Fruit fly (Drosophila melanogaster) whole organism, embryonic: Measurements from ENCODE around the gene tbc.

ENCODE experiments used
- ATbp ChIP-seq: fragments of 200-800 bp; sonication (Bioruptor generic); optimal IDR thresholded peaks from 2 replicates; lab custom pipeline; 2017; ENCODE audit warnings: missing biosample characterization, mild to moderate bottlenecking, missing genetic modification characterization, missing genetic modification reagents
- Antp ChIP-seq: fragments of 200-800 bp; sonication (Bioruptor generic); optimal IDR thresholded peaks from 3 replicates; lab custom pipeline; 2016; ENCODE audit warnings: missing biosample characterization, missing genetic modification characterization
- BEAF-32 ChIP-seq: fragments of 200-800 bp; sonication (Bioruptor generic); optimal IDR thresholded peaks from 3 replicates; lab custom pipeline; 2017; ENCODE audit warnings: missing biosample characterization, missing genetic modification characterization, mild to moderate bottlenecking, moderate library complexity, missing genetic modification reagents
- Blimp-1 ChIP-seq: fragments of 200-800 bp; sonication (Bioruptor generic); optimal IDR thresholded peaks from 3 replicates; lab custom pipeline; 2018; ENCODE audit warnings: missing biosample characterization, missing genetic modification characterization, mild to moderate bottlenecking, moderate library complexity, missing genetic modification reagents
- Bteb2 ChIP-seq: fragments of 200-800 bp; sonication (Bioruptor generic); optimal IDR thresholded peaks from 2 replicates; lab custom pipeline; 2016; ENCODE audit warnings: missing biosample characterization, missing genetic modification characterization
- CG10462 ChIP-seq: fragments of 200-800 bp; sonication (Bioruptor generic); optimal IDR thresholded peaks from 2 replicates; lab custom pipeline; 2016; ENCODE audit warnings: missing biosample characterization, missing genetic modification characterization
- CG10543 ChIP-seq: fragments of 200-800 bp; sonication (Bioruptor generic); optimal IDR thresholded peaks from 3 replicates; lab custom pipeline; 2017; ENCODE audit warnings: missing biosample characterization, mild to moderate bottlenecking, missing genetic modification characterization, moderate library complexity
- CG11723 ChIP-seq: fragments of 200-800 bp; sonication (Bioruptor generic); optimal IDR thresholded peaks from 2 replicates; lab custom pipeline; 2017; ENCODE audit warnings: missing biosample characterization, mild to moderate bottlenecking, missing genetic modification characterization
- CG12071 ChIP-seq: fragments of 200-800 bp; sonication (Bioruptor generic); optimal IDR thresholded peaks from 3 replicates; lab custom pipeline; 2018; ENCODE audit warnings: missing biosample characterization, mild to moderate bottlenecking, missing genetic modification characterization
- CG1233 ChIP-seq: fragments of 200-800 bp; sonication (Bioruptor generic); optimal IDR thresholded peaks from 4 replicates; lab custom pipeline; 2018; ENCODE audit warnings: missing biosample characterization, mild to moderate bottlenecking, missing genetic modification characterization
- CG13123 ChIP-seq: fragments of 200-800 bp; sonication (Bioruptor generic); optimal IDR thresholded peaks from 2 replicates; lab custom pipeline; 2016; ENCODE audit warnings: missing biosample characterization, missing genetic modification characterization
- CG15479 ChIP-seq: fragments of 200-800 bp; sonication (Bioruptor generic); optimal IDR thresholded peaks from 3 replicates; lab custom pipeline; 2019; ENCODE audit warnings: missing biosample characterization, mild to moderate bottlenecking, missing genetic modification characterization, moderate library complexity
- CG15601 ChIP-seq: fragments of 200-800 bp; sonication (Bioruptor generic); optimal IDR thresholded peaks from 3 replicates; lab custom pipeline; 2019; ENCODE audit warnings: missing biosample characterization, mild to moderate bottlenecking, missing genetic modification characterization, moderate library complexity
- CG1792 ChIP-seq: fragments of 200-800 bp; sonication (Bioruptor generic); optimal IDR thresholded peaks from 2 replicates; lab custom pipeline; 2016; ENCODE audit warnings: missing biosample characterization, missing genetic modification characterization
- CG3065 ChIP-seq: fragments of 200-800 bp; sonication (Bioruptor generic); optimal IDR thresholded peaks from 2 replicates; lab custom pipeline; 2016; ENCODE audit warnings: missing biosample characterization, missing genetic modification characterization
- CG33557 ChIP-seq: fragments of 200-800 bp; sonication (Bioruptor generic); optimal IDR thresholded peaks from 2 replicates; lab custom pipeline; 2019; ENCODE audit warnings: missing biosample characterization, mild to moderate bottlenecking, missing genetic modification characterization, moderate library complexity
- CG3838 ChIP-seq: fragments of 200-800 bp; sonication (Bioruptor generic); optimal IDR thresholded peaks from 3 replicates; lab custom pipeline; 2016; ENCODE audit warnings: missing biosample characterization, missing genetic modification characterization
- CG4282 ChIP-seq: fragments of 200-800 bp; sonication (Bioruptor generic); optimal IDR thresholded peaks from 2 replicates; lab custom pipeline; 2016; ENCODE audit warnings: missing biosample characterization, missing genetic modification characterization
- CG4360 ChIP-seq: fragments of 200-800 bp; sonication (Bioruptor generic); IDR thresholded peaks from 2 replicates; pipeline ENCODE4 v1.3.6; 2022; ENCODE audit warnings: missing biosample characterization, missing genetic modification characterization
- CG8290 ChIP-seq, 3 experiments: fragments of 200-800 bp; sonication (Bioruptor generic); optimal IDR thresholded peaks; 2 replicates each; lab custom pipeline; 2016 to 2019; ENCODE audit warnings: missing biosample characterization in 3 of 3, missing genetic modification characterization in 3 of 3, mild to moderate bottlenecking in 2 of 3, moderate library complexity in 1 of 3
- CG8765 ChIP-seq: fragments of 200-800 bp; sonication (Bioruptor generic); IDR thresholded peaks from 2 replicates; pipeline ENCODE4 v1.3.6; 2022; ENCODE audit warnings: missing biosample characterization, missing genetic modification characterization
- CG9215 ChIP-seq: fragments of 200-800 bp; sonication (Bioruptor generic); IDR thresholded peaks from 2 replicates; pipeline ENCODE4 v1.3.6; 2022; ENCODE audit warnings: missing biosample characterization, missing genetic modification characterization
- CG9932 ChIP-seq: fragments of 200-800 bp; sonication (Bioruptor generic); IDR thresholded peaks from 2 replicates; pipeline ENCODE4 v1.3.6; 2022; ENCODE audit warnings: missing biosample characterization, missing genetic modification characterization
- CoRest ChIP-seq: fragments of 200-800 bp; sonication (Bioruptor generic); optimal IDR thresholded peaks from 3 replicates; lab custom pipeline; 2018; ENCODE audit warnings: missing biosample characterization, mild to moderate bottlenecking, missing genetic modification characterization, moderate library complexity
- HLH3B ChIP-seq: fragments of 200-800 bp; sonication (Bioruptor generic); IDR thresholded peaks from 2 replicates; pipeline ENCODE4 v1.3.6; 2022; ENCODE audit warnings: missing biosample characterization, missing genetic modification characterization
- Hey ChIP-seq: fragments of 200-800 bp; sonication (Bioruptor generic); optimal IDR thresholded peaks from 3 replicates; lab custom pipeline; 2018; ENCODE audit warnings: missing biosample characterization, mild to moderate bottlenecking, missing genetic modification characterization
- Med ChIP-seq: fragments of 200-800 bp; sonication (Bioruptor generic); peaks from one replicate; lab custom pipeline; 2016; ENCODE audit warnings: missing biosample characterization, missing genetic modification characterization, mild to moderate bottlenecking, inconsistent platforms, moderate library complexity
- Meics ChIP-seq: fragments of 200-800 bp; sonication (Bioruptor generic); optimal IDR thresholded peaks from 2 replicates; lab custom pipeline; 2017; ENCODE audit warnings: missing biosample characterization, mild to moderate bottlenecking, missing genetic modification characterization
- Scr ChIP-seq: fragments of 200-800 bp; sonication (Bioruptor generic); IDR thresholded peaks from 2 replicates; pipeline ENCODE4 v1.3.6; 2022; ENCODE audit warnings: missing biosample characterization, missing genetic modification characterization; ENCODE audit not compliant: partially characterized antibody
- Ssrp ChIP-seq: fragments of 200-800 bp; sonication (Bioruptor generic); optimal IDR thresholded peaks from 2 replicates; lab custom pipeline; 2018; ENCODE audit warnings: missing biosample characterization, mild to moderate bottlenecking, missing genetic modification characterization, moderate library complexity
- chn ChIP-seq: fragments of 200-800 bp; sonication (Bioruptor generic); optimal IDR thresholded peaks from 2 replicates; lab custom pipeline; 2016; ENCODE audit warnings: missing biosample characterization, missing genetic modification characterization
- ci ChIP-seq: fragments of 200-800 bp; sonication (Bioruptor generic); IDR thresholded peaks from 3 replicates; pipeline ENCODE4 v1.3.6; 2022; ENCODE audit warnings: missing biosample characterization, missing genetic modification characterization
- cwo ChIP-seq: fragments of 200-800 bp; sonication (Bioruptor generic); optimal IDR thresholded peaks from 3 replicates; lab custom pipeline; 2017; ENCODE audit warnings: missing biosample characterization, missing genetic modification characterization, mild to moderate bottlenecking, moderate library complexity, missing genetic modification reagents
- dpn ChIP-seq, 2 experiments: fragments of 200-800 bp; sonication (Bioruptor generic); optimal IDR thresholded peaks; 3 replicates each; lab custom pipeline; 2016; ENCODE audit warnings: missing biosample characterization in 2 of 2, missing genetic modification characterization in 2 of 2
- emc ChIP-seq: fragments of 200-800 bp; sonication (Bioruptor generic); optimal IDR thresholded peaks from 2 replicates; lab custom pipeline; 2016; ENCODE audit warnings: missing biosample characterization, missing genetic modification characterization
- esg ChIP-seq: fragments of 200-800 bp; sonication (Bioruptor generic); conservative IDR thresholded peaks from 2 replicates; pipeline ENCODE4 v1.3.6; 2022; ENCODE audit warnings: missing biosample characterization, missing genetic modification characterization
- gem ChIP-seq: fragments of 200-800 bp; sonication (Bioruptor generic); optimal IDR thresholded peaks from 2 replicates; lab custom pipeline; 2019; ENCODE audit warnings: missing biosample characterization, mild to moderate bottlenecking, missing genetic modification characterization, moderate library complexity
- ken ChIP-seq: fragments of 200-800 bp; sonication (Bioruptor generic); IDR thresholded peaks from 3 replicates; pipeline ENCODE4 v1.3.6; 2022; ENCODE audit warnings: missing biosample characterization, missing genetic modification characterization
- kni ChIP-seq: fragments of 200-800 bp; sonication (Bioruptor generic); optimal IDR thresholded peaks from 3 replicates; lab custom pipeline; 2017; ENCODE audit warnings: mild to moderate bottlenecking, missing biosample characterization, missing genetic modification reagents, missing genetic modification characterization
- lab ChIP-seq: fragments of 200-800 bp; sonication (Bioruptor generic); optimal IDR thresholded peaks from 3 replicates; lab custom pipeline; 2017; ENCODE audit warnings: missing biosample characterization, missing genetic modification characterization, mild to moderate bottlenecking, moderate library complexity, missing genetic modification reagents
- nerfin-1 ChIP-seq: fragments of 200-800 bp; sonication (Bioruptor generic); optimal IDR thresholded peaks from 3 replicates; lab custom pipeline; 2019; ENCODE audit warnings: missing biosample characterization, mild to moderate bottlenecking, missing genetic modification characterization, moderate library complexity
- pho ChIP-seq: fragments of 200-800 bp; sonication (Bioruptor generic); optimal IDR thresholded peaks from 2 replicates; lab custom pipeline; 2016; ENCODE audit warnings: missing biosample characterization, missing genetic modification characterization
- phol ChIP-seq: fragments of 200-800 bp; sonication (Bioruptor generic); optimal IDR thresholded peaks from 3 replicates; lab custom pipeline; 2018; ENCODE audit warnings: missing biosample characterization, mild to moderate bottlenecking, missing genetic modification characterization, moderate library complexity
- pum ChIP-seq: fragments of 200-800 bp; sonication (Bioruptor generic); optimal IDR thresholded peaks from 2 replicates; lab custom pipeline; 2016; ENCODE audit warnings: missing biosample characterization, missing genetic modification characterization
- rib ChIP-seq: fragments of 200-800 bp; sonication (Bioruptor generic); IDR thresholded peaks from 2 replicates; pipeline ENCODE4 v1.3.6; 2022; ENCODE audit warnings: missing biosample characterization, missing genetic modification characterization
- row ChIP-seq: fragments of 200-800 bp; sonication (Bioruptor generic); IDR thresholded peaks from 3 replicates; pipeline ENCODE4 v1.3.6; 2022; ENCODE audit warnings: missing biosample characterization, missing genetic modification characterization
- scrt ChIP-seq: fragments of 200-800 bp; sonication (Bioruptor generic); optimal IDR thresholded peaks from 2 replicates; lab custom pipeline; 2018; ENCODE audit warnings: missing biosample characterization, mild to moderate bottlenecking, missing genetic modification characterization, moderate library complexity
- sisA ChIP-seq: fragments of 200-800 bp; sonication (Bioruptor generic); IDR thresholded peaks from 2 replicates; pipeline ENCODE4 v1.3.6; 2022; ENCODE audit warnings: missing biosample characterization, missing genetic modification characterization
- z ChIP-seq: fragments of 200-800 bp; sonication (Bioruptor generic); IDR thresholded peaks from 3 replicates; pipeline ENCODE4 v1.3.6; 2022; ENCODE audit warnings: missing biosample characterization, missing genetic modification characterization

Gene tbc

DNA sequence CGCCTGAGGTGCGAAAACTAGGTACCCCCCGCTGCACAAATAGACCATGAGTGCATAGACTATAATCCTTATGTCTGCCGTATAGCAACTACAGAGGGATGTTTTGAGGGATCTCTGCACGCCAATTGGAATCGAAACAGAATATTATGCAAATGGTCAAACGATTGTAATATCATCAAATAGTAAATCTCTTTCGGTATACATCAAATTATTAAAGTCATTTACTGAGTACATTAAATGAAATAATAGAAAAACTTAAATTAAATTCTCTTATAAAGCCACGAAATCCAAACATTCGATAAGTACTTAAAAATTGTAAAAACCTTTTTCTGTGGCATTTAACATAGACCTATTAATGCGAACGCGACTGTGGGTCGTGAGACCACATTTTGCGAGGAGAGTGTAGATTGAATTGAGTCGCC lies 39.6 kb downstream of the tbc start (continued):
- TF ChIP-seq pho (peak; percentile 4), row (peak; percentile 51; the same call in 2 of the 3 replicates), Bteb2 (GFP tag; lab: Kevin White, UChicago) (peak; percentile 20), CG9932 (GFP tag; lab: Robert Waterston, UW) (peak; percentile 42; the same call in 1 of the 2 replicates), scrt (GFP tag; lab: Kevin White, UChicago) (peak; percentile 18), kni (peak; percentile 1), CG10543 (GFP tag; lab: Kevin White, UChicago) (peak; percentile 21), lab (GFP tag; lab: Kevin White, UChicago) (peak; percentile 60), Hey (tag; lab: Kevin White, UChicago) (no peak), HLH3B (0 out of 2 replicates have a peak, but pooled peaks have one; percentile 12), Med (GFP tag; lab: Kevin White, UChicago) (peak; percentile 84), dpn (GFP tag; optimal IDR thresholded peaks at IDR 0.05; lab: Kevin White, UChicago) (peak; percentile 14 to 64), CG1233 (peak; percentile 45), Antp (peak; percentile 38), Scr (GFP tag; lab: Robert Waterston, UW) (no peak), CG11723 (GFP tag; lab: Kevin White, UChicago) (peak; percentile 61), CG12071 (GFP tag; lab: Kevin White, UChicago) (no peak), esg (GFP tag; lab: Robert Waterston, UW) (0 out of 2 replicates have a peak, but pooled peaks have one; percentile 6), CG15601 (tag; lab: Kevin White, UChicago) (peak; percentile 60), CG8290 (GFP tag; optimal IDR thresholded peaks at IDR 0.05; lab: Kevin White, UChicago) (peak; percentile 39), CG8290 (tag; optimal IDR thresholded peaks at IDR 0.05; lab: Kevin White, UChicago) (peak in 1 of 2 experiments; percentile 3), CG10462 (GFP tag; lab: Kevin White, UChicago) (no peak), phol (peak; percentile 74), gem (tag; lab: Kevin White, UChicago) (peak; percentile 78), z (GFP tag; lab: Robert Waterston, UW) (no peak), BEAF-32 (no peak), ATbp (GFP tag; lab: Kevin White, UChicago) (peak; percentile 15), CG4282 (GFP tag; lab: Kevin White, UChicago) (no peak), ci (no peak), Ssrp (tag; lab: Kevin White, UChicago) (peak; percentile 72), CG8765 (GFP tag; lab: Robert Waterston, UW) (no peak), CG3065 (GFP tag; lab: Kevin White, UChicago) (peak; percentile 24), CG1792 (peak; percentile 5), CG15479 (GFP tag; lab: Kevin White, UChicago) (no peak), ken (GFP tag; lab: Robert Waterston, UW) (no peak), CoRest (peak; percentile 70), chn (peak; percentile 8), nerfin-1 (peak; percentile 67), sisA (GFP tag; lab: Robert Waterston, UW) (0 out of 2 replicates have a peak, but pooled peaks have one; percentile 32), Blimp-1 (GFP tag; lab: Kevin White, UChicago) (peak; percentile 54), emc (GFP tag; lab: Kevin White, UChicago) (peak; percentile 11), CG4360 (no peak), pum (GFP tag; lab: Kevin White, UChicago) (peak; percentile 21), CG13123 (GFP tag; lab: Kevin White, UChicago) (no peak), cwo (peak; percentile 51), CG3838 (no peak), CG33557 (GFP tag; lab: Kevin White, UChicago) (peak; percentile 26), Meics (GFP tag; lab: Kevin White, UChicago) (peak; percentile 57), CG9215 (GFP tag; lab: Robert Waterston, UW) (peak; percentile 21; the same call in 1 of the 2 replicates), rib (GFP tag; lab: Robert Waterston, UW) (0 out of 2 replicates have a peak, but pooled peaks have one; percentile 27)
